Worm (Caenorhabditis elegans): ENCODE measurements around the gene mboa-3.
A peak's percentile ranks its signal among the peaks of the same experiment; 100 is the strongest.

mboa-3 gene

DNA sequence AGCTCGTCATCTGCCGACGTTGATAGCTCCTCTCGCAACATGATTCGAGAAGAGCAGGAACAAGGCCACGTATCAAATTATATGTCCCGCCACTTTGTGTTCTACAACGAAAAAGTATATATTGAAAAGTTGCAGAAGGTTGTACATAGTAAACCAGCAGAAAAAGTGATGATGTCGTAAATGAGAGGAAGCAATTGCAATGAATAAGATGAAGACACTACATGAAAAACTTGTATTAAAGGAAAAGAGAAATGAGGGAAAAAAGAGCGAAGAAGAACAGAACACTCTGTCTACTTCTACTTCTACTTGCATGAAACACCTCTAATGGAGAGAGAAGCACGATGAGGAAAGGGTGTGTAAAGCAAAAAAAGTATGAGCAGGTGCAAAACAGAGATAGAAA lies 17.5 kb downstream of the mboa-3 start, which contains the start of gene T23F2.2:
Gene T23F2.2, minus strand, starts transcription at position 101 of the 400 bp plus-strand sequence.
- TF ChIP-seq cebp-1 (GFP tag; IDR thresholded peaks at IDR 0.05), result no peak
- no peak for TF ChIP-seq cebp-1 (tag; optimal IDR thresholded peaks at IDR 0.05)
- no peak for TF ChIP-seq sea-2 (GFP tag; IDR thresholded peaks at IDR 0.05)
- TF ChIP-seq C17E4.6 (GFP tag; IDR thresholded peaks at IDR 0.05), result no peak
- no peak for TF ChIP-seq lsy-27 (tag; optimal IDR thresholded peaks at IDR 0.05; ENCODE audit: borderline replicate concordance, insufficient read depth)

DNA sequence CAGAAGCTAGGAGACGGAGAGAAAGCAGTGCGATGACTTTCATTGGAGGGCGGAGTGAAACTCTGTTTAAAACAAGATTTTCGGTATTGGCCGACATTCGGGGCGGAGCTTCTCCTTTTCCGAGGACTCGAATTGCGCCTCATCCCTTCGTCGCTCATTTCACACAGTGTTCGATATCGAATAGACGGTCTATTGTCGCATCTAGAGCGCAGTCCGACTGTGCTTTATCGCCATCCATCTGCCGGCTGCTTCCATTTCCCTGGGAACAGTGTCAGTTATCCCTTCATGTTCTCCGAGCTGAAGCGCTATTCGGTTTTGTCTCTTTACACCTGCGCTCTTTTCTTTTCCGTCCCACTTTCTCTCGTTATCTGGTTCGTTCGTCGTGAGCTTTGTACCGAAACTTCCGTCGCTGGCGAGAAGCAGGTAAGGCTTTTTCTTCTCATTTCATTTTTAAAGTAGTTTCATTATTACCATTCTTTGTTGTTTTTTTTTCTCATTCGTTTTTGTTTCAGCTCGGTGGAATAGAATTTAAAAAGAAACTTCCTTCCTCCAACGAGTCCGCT lies 29.7 kb downstream of the mboa-3 start, which contains the start of the genes bus-8A and bus-8B:
Gene bus-8A, plus strand, starts transcription at position 96 of the 563 bp plus-strand sequence.
Gene bus-8B, plus strand, starts transcription at position 513 of the 563 bp plus-strand sequence.
- TF ChIP-seq zfh-2 (GFP tag; conservative IDR thresholded peaks at IDR 0.05) (0 out of 2 replicates have a peak, but pooled peaks have one; percentile 34), hrde-1 (tag; optimal IDR thresholded peaks at IDR 0.05; ENCODE audit: borderline replicate concordance) (no peak)

- TF ChIP-seq lin-26 (GFP tag; IDR thresholded peaks at IDR 0.05) (no peak), dpff-1 (tag; optimal IDR thresholded peaks at IDR 0.05) (no peak), akir-1 (GFP tag; optimal IDR thresholded peaks at IDR 0.05) (no peak), pha-4 (tag; optimal IDR thresholded peaks at IDR 0.05) (no peak), ceh-58 (GFP tag; IDR thresholded peaks at IDR 0.05) (no peak), B0019.2 (GFP tag; conservative IDR thresholded peaks at IDR 0.05) (no peak), nhr-179 (tag; optimal IDR thresholded peaks at IDR 0.05) (no peak), nfyb-1 (GFP tag; IDR thresholded peaks at IDR 0.05) (no peak), Y53F4B.3 (GFP tag; IDR thresholded peaks at IDR 0.05) (no peak), nhr-120 (GFP tag; IDR thresholded peaks at IDR 0.05) (no peak), ceh-100 (GFP tag; IDR thresholded peaks at IDR 0.05) (no peak), Y79H2A.3 (GFP tag; conservative IDR thresholded peaks at IDR 0.05) (no peak), hmg-1.2 (GFP tag; IDR thresholded peaks at IDR 0.05) (no peak), atf-7 (tag; optimal IDR thresholded peaks at IDR 0.05) (no peak), unc-130 (GFP tag; optimal IDR thresholded peaks at IDR 0.05) (no peak), lin-54 (GFP tag; optimal IDR thresholded peaks at IDR 0.05) (no peak), madf-3 (GFP tag; IDR thresholded peaks at IDR 0.05) (no peak), F55B11.4 (tag; optimal IDR thresholded peaks at IDR 0.05; ENCODE audit: borderline replicate concordance, insufficient read depth) (no peak), egrh-3 (GFP tag; IDR thresholded peaks at IDR 0.05) (no peak)
Observed at ce11 chrX:5489538-5489937, 33.1 kb downstream of the mboa-3 start, which contains the start of gene F55D1.1. Gene F55D1.1, plus strand, starts transcription at chrX:5489838.

- 0 out of 2 replicates have a peak, but pooled peaks have one; percentile 17 for TF ChIP-seq zfh-2 (GFP tag; conservative IDR thresholded peaks at IDR 0.05)
- no peak for TF ChIP-seq rcor-1 (GFP tag; IDR thresholded peaks at IDR 0.05)
Observed at ce11 chrX:5488867-5489266, 33.8 kb downstream of the mboa-3 start.

ce11 chrX:5485931-5486537 lies 36.6 kb downstream of the mboa-3 start, which contains the start of gene C25F6.1:
Gene C25F6.1, plus strand, starts transcription at chrX:5486487.
- TF ChIP-seq ztf-18 (tag; optimal IDR thresholded peaks at IDR 0.05), result peak; percentile 78
- TF ChIP-seq madf-3 (GFP tag; IDR thresholded peaks at IDR 0.05), result no peak
- no peak for TF ChIP-seq Y79H2A.3 (GFP tag; conservative IDR thresholded peaks at IDR 0.05)
- TF ChIP-seq B0261.1 (tag; optimal IDR thresholded peaks at IDR 0.05), result no peak

All from whole organism, young adult.